Fruit fly (Drosophila melanogaster) whole organism, adult: ENCODE data around the gene CG6144.

Experiments
- CG7101 ChIP-seq: fragments of 200-800 bp; sonication (Bioruptor generic); optimal IDR thresholded peaks from 2 replicates; lab custom pipeline; 2018; ENCODE audit warnings: missing biosample characterization, mild to moderate bottlenecking, missing genetic modification characterization, moderate library complexity
- Crg-1 ChIP-seq: fragments of 200-800 bp; sonication (Bioruptor generic); optimal IDR thresholded peaks from 2 replicates; lab custom pipeline; 2016; ENCODE audit warnings: missing biosample characterization, missing genetic modification characterization
- Hr96 ChIP-seq: fragments of 200-800 bp; sonication (Bioruptor generic); optimal IDR thresholded peaks from 2 replicates; lab custom pipeline; 2016; ENCODE audit warnings: missing biosample characterization, missing genetic modification characterization

DNA sequence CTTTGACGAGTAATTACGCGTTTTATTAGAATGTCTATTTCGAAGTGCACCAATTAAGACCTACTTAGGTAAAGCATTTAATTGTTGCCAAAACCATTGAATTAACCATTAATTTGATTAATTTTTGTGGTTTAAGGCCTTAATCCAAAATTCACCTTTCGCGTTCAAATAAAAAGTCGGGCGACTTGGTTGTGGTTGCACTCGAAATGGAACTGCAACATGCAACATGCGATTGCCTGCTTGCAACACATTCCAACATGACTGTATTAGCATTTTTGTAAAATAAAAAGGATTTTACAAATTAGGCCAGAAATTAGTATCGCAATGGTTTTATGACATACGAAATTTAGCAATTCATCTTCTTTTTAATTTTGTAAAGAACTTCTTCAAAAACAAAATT, 13.7 kb upstream of the CG6144 start:
- TF ChIP-seq Hr96 (GFP tag; lab: Kevin White, UChicago) (no peak), CG7101 (tag; lab: Kevin White, UChicago) (no peak), Crg-1 (GFP tag; lab: Kevin White, UChicago) (no peak)
